Fruit fly (Drosophila melanogaster) S2 (cell line): ENCODE data around the gene CG42870.

Experiments
- CG8478 ChIP-seq: fragments of >200 bp; optimal IDR thresholded peaks from 2 replicates; lab custom pipeline; 2018
- CTCF ChIP-seq, 2 experiments: fragments of >200 bp; optimal IDR thresholded peaks; 2 replicates each; lab custom pipeline; 2018

- TF ChIP-seq CTCF (optimal IDR thresholded peaks at IDR 0.05; lab: Kevin White, UChicago) (no peak), CG8478 (lab: Kevin White, UChicago) (no peak)
Observed at dm6 chr3R:21744988-21745387, 7.8 kb upstream of the CG42870 start, which contains the start of gene CG31343.
